Worm (Caenorhabditis elegans) whole organism, L4 larva: ENCODE data around the gene icl-1.

Source experiments
- ama-1 ChIP-seq: fragments of 150-350 bp; optimal IDR thresholded peaks from 2 replicates; lab custom pipeline; 2014; ENCODE audit warnings: inconsistent platforms, mixed read lengths
- attf-4 ChIP-seq: sonication (generic microtip); optimal IDR thresholded peaks from 3 replicates; lab custom pipeline; 2017; ENCODE audit warnings: missing biosample characterization, missing genetic modification characterization
- fos-1 ChIP-seq: fragments of 150-350 bp; optimal IDR thresholded peaks from 2 replicates; lab custom pipeline; 2014; ENCODE audit warnings: missing biosample characterization, missing genetic modification characterization
- lin-38 ChIP-seq: fragments of 200-800 bp; sonication (Bioruptor generic); IDR thresholded peaks from 2 replicates; pipeline ENCODE4 v1.3.6; 2022; ENCODE audit warnings: missing genetic modification reagents, missing genetic modification characterization, missing compliant biosample characterization
- lin-39 ChIP-seq: fragments of 150-350 bp; optimal IDR thresholded peaks from 2 replicates; lab custom pipeline; 2014; ENCODE audit warnings: missing biosample characterization, missing genetic modification reagents, missing genetic modification characterization
- lsy-2 ChIP-seq, 2 experiments: fragments of 150-350 bp in 1 of 2; sonication (generic microtip) in 1 of 2; optimal IDR thresholded peaks; 2 replicates each; lab custom pipeline; 2014 to 2017; ENCODE audit warnings: missing biosample characterization in 2 of 2, missing genetic modification characterization in 2 of 2
- mep-1 ChIP-seq: fragments of 150-350 bp; sonication (generic microtip); optimal IDR thresholded peaks from 3 replicates; lab custom pipeline; 2014; ENCODE audit warnings: missing biosample characterization, missing genetic modification characterization
- nhr-102 ChIP-seq: sonication (generic microtip); optimal IDR thresholded peaks from 2 replicates; lab custom pipeline; 2016; ENCODE audit warnings: mild to moderate bottlenecking, missing genetic modification characterization, moderate library complexity, missing compliant biosample characterization
- sdz-12 ChIP-seq: fragments of 200-800 bp; sonication (Bioruptor generic); optimal IDR thresholded peaks from 2 replicates; lab custom pipeline; 2018; ENCODE audit warnings: mild to moderate bottlenecking, missing genetic modification characterization, missing compliant biosample characterization
- zag-1 ChIP-seq: fragments of 150-350 bp; optimal IDR thresholded peaks from 2 replicates; lab custom pipeline; 2014; ENCODE audit warnings: missing biosample characterization, missing genetic modification characterization
- ztf-11 ChIP-seq: fragments of 150-350 bp; optimal IDR thresholded peaks from 2 replicates; lab custom pipeline; 2014; ENCODE audit warnings: missing biosample characterization, missing genetic modification characterization

DNA sequence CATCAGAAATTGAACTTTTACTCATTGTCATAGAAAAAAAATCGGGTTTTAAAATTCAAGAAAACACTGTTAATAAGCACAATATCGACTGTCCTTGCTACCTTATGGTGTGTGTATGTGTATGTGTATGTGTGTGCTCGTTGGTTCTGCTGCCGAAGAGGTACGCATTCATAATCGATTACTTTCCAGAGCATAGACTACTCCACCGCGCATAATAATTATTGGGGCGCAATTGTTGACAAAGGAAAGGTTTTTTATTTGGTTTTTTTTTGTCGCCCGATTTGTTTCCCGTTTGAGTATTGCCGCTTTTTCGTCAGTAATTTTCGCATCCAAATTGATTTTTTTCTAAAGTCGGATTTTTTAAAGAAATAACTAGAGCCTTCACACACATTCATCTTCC is 33.4 kb upstream of the icl-1 start, which contains the start of gene C05E4.15:
- TF ChIP-seq nhr-102 (tag; lab: Kevin White, UChicago) (no peak), ztf-11 (tag; lab: Kevin White, UChicago) (no peak), lsy-2 (tag; optimal IDR thresholded peaks at IDR 0.05; lab: Kevin White, UChicago) (no peak), attf-4 (tag; lab: Kevin White, UChicago) (no peak), sdz-12 (GFP tag; lab: Kevin White, UChicago) (no peak), fos-1 (no peak), mep-1 (no peak), lin-39 (tag; lab: Kevin White, UChicago) (no peak), lin-38 (GFP tag; lab: Robert Waterston, UW) (no peak), ama-1 (no peak), zag-1 (tag; lab: Kevin White, UChicago) (no peak)
